Worm (Caenorhabditis elegans): Measurements from ENCODE around the gene T21D12.11.

ce11 chrIV:237350-237749, 31.9 kb upstream of the T21D12.11 start, which contains the start of gene ints-13:
- TF ChIP-seq nhr-77 (tag; optimal IDR thresholded peaks at IDR 0.05) (no peak), nhr-71 (tag; optimal IDR thresholded peaks at IDR 0.05) (no peak), xbp-1 (tag; optimal IDR thresholded peaks at IDR 0.05) (no peak), lin-15B (tag; optimal IDR thresholded peaks at IDR 0.05) (no peak), fkh-4 (tag; optimal IDR thresholded peaks at IDR 0.05; ENCODE audit: borderline replicate concordance) (no peak), snu-23 (GFP tag; optimal IDR thresholded peaks at IDR 0.05) (no peak), snpc-4 (tag; optimal IDR thresholded peaks at IDR 0.05) (no peak)
